Fruit fly (Drosophila melanogaster): ENCODE results near the gene amd.
A peak's percentile ranks its signal among the peaks of the same experiment; 100 is the strongest.

The amd gene

DNA sequence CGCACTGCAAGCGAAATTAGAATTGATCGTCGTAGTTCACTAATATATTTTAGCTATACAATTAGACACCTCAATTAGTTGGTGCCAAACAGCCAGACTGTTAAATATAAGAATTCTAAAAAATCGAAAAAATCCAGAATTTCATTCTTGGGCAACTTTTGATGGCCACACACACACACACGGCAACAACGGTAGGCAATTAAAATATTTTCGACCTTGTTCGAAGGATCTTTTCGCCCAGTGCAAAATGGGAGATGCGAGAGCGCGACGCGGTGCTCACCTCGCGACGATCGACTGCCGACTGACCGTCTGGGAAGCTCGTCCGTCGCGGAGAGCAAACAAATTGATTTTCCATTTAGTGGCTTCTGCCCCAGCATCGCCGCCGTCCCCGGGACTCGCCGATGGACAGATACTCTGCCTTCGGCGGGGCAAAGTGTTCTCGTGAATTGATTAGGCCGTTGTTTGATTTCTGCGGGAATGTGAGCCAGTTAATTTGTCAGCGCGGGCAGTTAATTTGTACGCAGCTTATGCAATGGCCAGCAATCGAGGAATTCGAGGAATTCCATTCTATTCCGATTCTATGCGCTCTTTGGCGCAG lies 40.3 kb upstream of the amd start, which contains the start of gene CG10702 (continued):
- peak; percentile 31 for TF ChIP-seq zfh2 (GFP tag; optimal IDR thresholded peaks at IDR 0.05)
- TF ChIP-seq Sox102F (GFP tag; optimal IDR thresholded peaks at IDR 0.05) = peak; percentile 15
- peak; percentile 62 for TF ChIP-seq Rfx (GFP tag; IDR thresholded peaks at IDR 0.05)
- TF ChIP-seq CG2120 (GFP tag; optimal IDR thresholded peaks at IDR 0.05) = peak; percentile 33
- no peak for TF ChIP-seq CHES-1-like (GFP tag; optimal IDR thresholded peaks at IDR 0.05)
- 0 out of 2 replicates have a peak, but pooled peaks have one; percentile 13 for TF ChIP-seq CG9932 (GFP tag; IDR thresholded peaks at IDR 0.05)
- TF ChIP-seq Ptx1 (GFP tag; IDR thresholded peaks at IDR 0.05) = peak; percentile 26; the same call in 1 of the 2 replicates
- TF ChIP-seq br (optimal IDR thresholded peaks at IDR 0.05) = no peak
- TF ChIP-seq E2f2 (GFP tag; IDR thresholded peaks at IDR 0.05) = no peak
- no peak for TF ChIP-seq aop (GFP tag; IDR thresholded peaks at IDR 0.05)
- TF ChIP-seq CG9215 (GFP tag; IDR thresholded peaks at IDR 0.05) = 0 out of 2 replicates have a peak, but pooled peaks have one; percentile 8
- TF ChIP-seq CG3847 (GFP tag; IDR thresholded peaks at IDR 0.05) = 0 out of 2 replicates have a peak, but pooled peaks have one; percentile 5
- no peak for TF ChIP-seq E2f1 (GFP tag; IDR thresholded peaks at IDR 0.05)
- peak; percentile 7 for TF ChIP-seq ind (GFP tag; optimal IDR thresholded peaks at IDR 0.05)
- no peak for TF ChIP-seq D (optimal IDR thresholded peaks at IDR 0.05)
- peak; percentile 14 for TF ChIP-seq D (GFP tag; optimal IDR thresholded peaks at IDR 0.05)
- TF ChIP-seq Ada2b (GFP tag; IDR thresholded peaks at IDR 0.05) = peak; percentile 28; the same call in 1 of the 2 replicates
- 0 out of 3 replicates have a peak, but pooled peaks have one; percentile 15 for TF ChIP-seq Mrtf (GFP tag; IDR thresholded peaks at IDR 0.05)
- 0 out of 3 replicates have a peak, but pooled peaks have one; percentile 20 for TF ChIP-seq CG2199 (GFP tag; IDR thresholded peaks at IDR 0.05)
- 0 out of 2 replicates have a peak, but pooled peaks have one; percentile 6 for TF ChIP-seq Lim3 (GFP tag; IDR thresholded peaks at IDR 0.05)
- no peak for TF ChIP-seq Hand (GFP tag; optimal IDR thresholded peaks at IDR 0.05)
- TF ChIP-seq gsb (GFP tag; IDR thresholded peaks at IDR 0.05) = no peak
- TF ChIP-seq gem (tag; optimal IDR thresholded peaks at IDR 0.05) = no peak
- TF ChIP-seq CG8359 (GFP tag; optimal IDR thresholded peaks at IDR 0.05; ENCODE audit: borderline replicate concordance) = no peak
- TF ChIP-seq Dbx (GFP tag; IDR thresholded peaks at IDR 0.05) = 0 out of 3 replicates have a peak, but pooled peaks have one; percentile 18
- TF ChIP-seq Drgx (GFP tag; IDR thresholded peaks at IDR 0.05) = peak; percentile 33; the same call in 1 of the 2 replicates
- 0 out of 2 replicates have a peak, but pooled peaks have one; percentile 6 for TF ChIP-seq Rx (GFP tag; IDR thresholded peaks at IDR 0.05)
- TF ChIP-seq lilli (GFP tag; optimal IDR thresholded peaks at IDR 0.05) = peak; percentile 11
- TF ChIP-seq p53 (GFP tag; optimal IDR thresholded peaks at IDR 0.05) = no peak
- TF ChIP-seq Atf3 (GFP tag; optimal IDR thresholded peaks at IDR 0.05) = no peak
- TF ChIP-seq Med (GFP tag) = peak; percentile 70
- TF ChIP-seq amos (GFP tag; IDR thresholded peaks at IDR 0.05; ENCODE audit: partially characterized antibody) = peak; percentile 17; the same call in 1 of the 2 replicates
- no peak for TF ChIP-seq NfI (GFP tag; optimal IDR thresholded peaks at IDR 0.05)
- no peak for TF ChIP-seq CG15696 (tag; optimal IDR thresholded peaks at IDR 0.05)
- 0 out of 3 replicates have a peak, but pooled peaks have one; percentile 19 for TF ChIP-seq otp (GFP tag; IDR thresholded peaks at IDR 0.05)
- TF ChIP-seq CG13624 (GFP tag; optimal IDR thresholded peaks at IDR 0.05) = no peak
- no peak for TF ChIP-seq CG1647 (GFP tag; optimal IDR thresholded peaks at IDR 0.05)
- peak; percentile 20 for TF ChIP-seq bcd (GFP tag; optimal IDR thresholded peaks at IDR 0.05)
- TF ChIP-seq Ets65A (GFP tag) = peak; percentile 91
- TF ChIP-seq ken (GFP tag; IDR thresholded peaks at IDR 0.05) = peak; percentile 55; the same call in 1 of the 3 replicates
- peak; percentile 1 for TF ChIP-seq CG10979 (tag; optimal IDR thresholded peaks at IDR 0.05)
- peak; percentile 51 for TF ChIP-seq sens (GFP tag)
- peak; percentile 28 for TF ChIP-seq lmd (GFP tag; IDR thresholded peaks at IDR 0.05)
- peak; percentile 15 for TF ChIP-seq ems (GFP tag; optimal IDR thresholded peaks at IDR 0.05)
